Fruit fly (Drosophila melanogaster): ENCODE measurements around the gene CG10947.

DNA sequence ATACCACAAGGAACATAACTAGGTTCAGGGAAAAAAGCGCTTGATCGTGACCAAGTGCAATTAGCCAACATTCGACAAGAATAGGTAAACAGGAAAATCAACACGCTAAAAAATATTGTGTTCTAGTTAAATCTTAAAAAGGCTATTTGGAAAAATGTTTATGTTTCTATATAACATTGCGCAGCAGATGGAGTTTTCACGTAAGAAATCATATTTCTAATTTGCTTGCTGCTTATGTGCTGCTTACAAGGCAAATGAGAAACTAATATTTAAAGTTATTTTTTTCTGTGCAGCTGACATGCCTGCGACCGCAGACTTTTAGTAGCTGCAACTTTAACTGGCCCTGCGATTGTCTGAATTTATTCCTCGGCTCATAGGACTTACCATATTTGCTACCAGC is 33.3 kb downstream of the CG10947 start:
- TF ChIP-seq CG5204 (GFP tag; optimal IDR thresholded peaks at IDR 0.05): no peak
- TF ChIP-seq bab1 (GFP tag; optimal IDR thresholded peaks at IDR 0.05): no peak
- TF ChIP-seq pad (GFP tag; optimal IDR thresholded peaks at IDR 0.05): no peak
- no peak for TF ChIP-seq Clk (GFP tag; optimal IDR thresholded peaks at IDR 0.05)
- no peak for TF ChIP-seq CG7101 (tag; optimal IDR thresholded peaks at IDR 0.05)
- no peak for TF ChIP-seq CG14711 (tag; optimal IDR thresholded peaks at IDR 0.05)
- TF ChIP-seq tj (GFP tag; optimal IDR thresholded peaks at IDR 0.05): no peak
- no peak for TF ChIP-seq kay (GFP tag; ENCODE audit: borderline replicate concordance)
- no peak for TF ChIP-seq Mnt (GFP tag; optimal IDR thresholded peaks at IDR 0.05)
- TF ChIP-seq CG12768 (GFP tag; optimal IDR thresholded peaks at IDR 0.05): no peak
- TF ChIP-seq cic (GFP tag; optimal IDR thresholded peaks at IDR 0.05): no peak
- TF ChIP-seq CG1620 (GFP tag; optimal IDR thresholded peaks at IDR 0.05): no peak
- no peak for TF ChIP-seq ovo (GFP tag; optimal IDR thresholded peaks at IDR 0.05)
